Fruit fly (Drosophila melanogaster): ENCODE measurements around the gene CG33298.

dm6 chr2L:9550880-9551279 lies 55.6 kb downstream of the CG33298 start:
- no peak for TF ChIP-seq psq (optimal IDR thresholded peaks at IDR 0.05)
- no peak for TF ChIP-seq h (optimal IDR thresholded peaks at IDR 0.05)
- TF ChIP-seq Sin3A (optimal IDR thresholded peaks at IDR 0.05), result no peak
- no peak for TF ChIP-seq insv (optimal IDR thresholded peaks at IDR 0.05)
- TF ChIP-seq Myc (optimal IDR thresholded peaks at IDR 0.05), result no peak

Data from Kc167 (cell line).